Worm (Caenorhabditis elegans): ENCODE results near the gene F26F2.8.
"Not testable (repeated sequence)": the region's sequence is repeated elsewhere in the genome, so short reads cannot be mapped to it uniquely, and the experiment has no call there.

DNA sequence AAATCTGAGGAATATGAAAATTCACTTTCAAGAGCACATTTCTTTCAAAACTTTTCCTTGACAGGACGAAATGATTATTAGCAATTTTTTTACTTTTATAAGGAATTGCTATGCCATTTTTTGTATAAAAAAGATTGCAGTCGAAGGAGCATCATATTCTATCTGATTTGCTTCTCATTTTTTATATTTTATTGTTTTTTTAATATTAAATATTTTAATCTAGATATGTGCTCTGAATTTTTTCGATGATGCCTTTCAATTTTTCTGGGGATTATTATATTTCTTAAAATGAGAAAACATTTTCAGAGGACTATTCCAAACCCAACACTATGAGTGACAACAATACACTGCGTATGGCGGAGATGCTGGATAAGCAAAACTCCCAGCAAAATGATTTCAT is 15.3 kb upstream of the F26F2.8 start, which contains the start of gene F26F2.13:
- TF ChIP-seq ama-1 (optimal IDR thresholded peaks at IDR 0.05); lir-3 (tag; optimal IDR thresholded peaks at IDR 0.05; ENCODE audit: poor library complexity): not testable (repeated sequence)
